Fruit fly (Drosophila melanogaster) whole organism, embryonic: Measurements from ENCODE around the gene CG8925.

Experiments used
- Ada2b ChIP-seq: fragments of 200-800 bp; sonication (Bioruptor generic); IDR thresholded peaks from 2 replicates; pipeline ENCODE4 v1.3.6; 2022; ENCODE audit warnings: missing biosample characterization, missing genetic modification characterization
- Antp ChIP-seq: fragments of 200-800 bp; sonication (Bioruptor generic); optimal IDR thresholded peaks from 3 replicates; lab custom pipeline; 2016; ENCODE audit warnings: missing biosample characterization, missing genetic modification characterization
- CG10366 ChIP-seq: fragments of 200-800 bp; sonication (Bioruptor generic); IDR thresholded peaks from 2 replicates; pipeline ENCODE4 v1.3.6; 2022; ENCODE audit warnings: missing biosample characterization, missing genetic modification characterization
- CG11696 ChIP-seq: fragments of 200-800 bp; sonication (Bioruptor generic); IDR thresholded peaks from 2 replicates; pipeline ENCODE4 v1.3.6; 2022; ENCODE audit warnings: missing biosample characterization, missing genetic modification characterization
- CG12071 ChIP-seq: fragments of 200-800 bp; sonication (Bioruptor generic); optimal IDR thresholded peaks from 3 replicates; lab custom pipeline; 2018; ENCODE audit warnings: missing biosample characterization, mild to moderate bottlenecking, missing genetic modification characterization
- CG12299 ChIP-seq: fragments of 200-800 bp; sonication (Bioruptor generic); optimal IDR thresholded peaks from 2 replicates; lab custom pipeline; 2018; ENCODE audit warnings: missing biosample characterization, mild to moderate bottlenecking, missing genetic modification characterization
- CG13287 ChIP-seq: fragments of 200-800 bp; sonication (Bioruptor generic); IDR thresholded peaks from 2 replicates; pipeline ENCODE4 v1.3.6; 2022; ENCODE audit warnings: missing biosample characterization, missing genetic modification characterization; ENCODE audit not compliant: partially characterized antibody
- CG18599 ChIP-seq: fragments of 200-800 bp; sonication (Bioruptor generic); optimal IDR thresholded peaks from 3 replicates; lab custom pipeline; 2017; ENCODE audit warnings: missing biosample characterization, missing genetic modification characterization, mild to moderate bottlenecking, moderate library complexity, missing genetic modification reagents
- CG2199 ChIP-seq: fragments of 200-800 bp; sonication (Bioruptor generic); IDR thresholded peaks from 3 replicates; pipeline ENCODE4 v1.3.6; 2022; ENCODE audit warnings: missing biosample characterization, missing genetic modification characterization
- CG2202 ChIP-seq: fragments of 200-800 bp; sonication (Bioruptor generic); optimal IDR thresholded peaks from 2 replicates; lab custom pipeline; 2018; ENCODE audit warnings: missing biosample characterization, mild to moderate bottlenecking, missing genetic modification characterization
- CG2678 ChIP-seq: fragments of 200-800 bp; sonication (Bioruptor generic); optimal IDR thresholded peaks from 3 replicates; lab custom pipeline; 2019; ENCODE audit warnings: missing biosample characterization, mild to moderate bottlenecking, missing genetic modification characterization, moderate library complexity
- CG32767 ChIP-seq: fragments of 200-800 bp; sonication (Bioruptor generic); IDR thresholded peaks from 2 replicates; pipeline ENCODE4 v1.3.6; 2022; ENCODE audit warnings: missing biosample characterization, missing genetic modification characterization
- CG34376 ChIP-seq: fragments of 200-800 bp; sonication (Bioruptor generic); optimal IDR thresholded peaks from 2 replicates; lab custom pipeline; 2018; ENCODE audit warnings: missing biosample characterization, mild to moderate bottlenecking, missing genetic modification characterization
- CG6683 ChIP-seq: fragments of 200-800 bp; sonication (Bioruptor generic); optimal IDR thresholded peaks from 2 replicates; lab custom pipeline; 2017; ENCODE audit warnings: missing biosample characterization, mild to moderate bottlenecking, missing genetic modification characterization, missing genetic modification reagents
- CG8089 ChIP-seq: fragments of 200-800 bp; sonication (Bioruptor generic); optimal IDR thresholded peaks from 3 replicates; lab custom pipeline; 2016; ENCODE audit warnings: missing biosample characterization, missing genetic modification characterization
- CG8924 ChIP-seq: fragments of 200-800 bp; optimal IDR thresholded peaks from 3 replicates; lab custom pipeline; 2019; ENCODE audit warnings: missing biosample characterization, mild to moderate bottlenecking, missing genetic modification characterization, moderate library complexity
- CG9215 ChIP-seq: fragments of 200-800 bp; sonication (Bioruptor generic); IDR thresholded peaks from 2 replicates; pipeline ENCODE4 v1.3.6; 2022; ENCODE audit warnings: missing biosample characterization, missing genetic modification characterization
- CG9609 ChIP-seq: fragments of 200-800 bp; sonication (Bioruptor generic); optimal IDR thresholded peaks from 3 replicates; lab custom pipeline; 2016; ENCODE audit warnings: missing biosample characterization, missing genetic modification characterization
- CHES-1-like ChIP-seq: fragments of 200-800 bp; sonication (Bioruptor generic); optimal IDR thresholded peaks from 2 replicates; lab custom pipeline; 2016; ENCODE audit warnings: missing biosample characterization, missing genetic modification characterization
- Camta ChIP-seq: fragments of 200-800 bp; sonication (Bioruptor generic); optimal IDR thresholded peaks from 2 replicates; lab custom pipeline; 2016; ENCODE audit warnings: missing biosample characterization, missing genetic modification characterization
- Dbx ChIP-seq: fragments of 200-800 bp; sonication (Bioruptor generic); IDR thresholded peaks from 3 replicates; pipeline ENCODE4 v1.3.6; 2022; ENCODE audit warnings: missing biosample characterization, missing genetic modification characterization
- Dp ChIP-seq: fragments of 200-800 bp; sonication (Bioruptor generic); optimal IDR thresholded peaks from 2 replicates; lab custom pipeline; 2018; ENCODE audit warnings: missing biosample characterization, mild to moderate bottlenecking, missing genetic modification characterization, moderate library complexity
- HmgD ChIP-seq: fragments of 200-800 bp; sonication (Bioruptor generic); optimal IDR thresholded peaks from 3 replicates; lab custom pipeline; 2016; ENCODE audit warnings: missing biosample characterization, missing genetic modification characterization
- Hmr ChIP-seq: fragments of 200-800 bp; sonication (Bioruptor generic); optimal IDR thresholded peaks from 3 replicates; lab custom pipeline; 2017; ENCODE audit warnings: mild to moderate bottlenecking, missing biosample characterization, missing genetic modification reagents, missing genetic modification characterization
- Lhr ChIP-seq: fragments of 200-800 bp; sonication (Bioruptor generic); optimal IDR thresholded peaks from 3 replicates; lab custom pipeline; 2017; ENCODE audit warnings: mild to moderate bottlenecking, missing biosample characterization, missing genetic modification reagents, missing genetic modification characterization
- Nf-YA ChIP-seq: fragments of 200-800 bp; sonication (Bioruptor generic); IDR thresholded peaks from 2 replicates; pipeline ENCODE4 v1.3.6; 2022; ENCODE audit warnings: missing biosample characterization, missing genetic modification characterization
- Six4 ChIP-seq: fragments of 200-800 bp; sonication (Bioruptor generic); optimal IDR thresholded peaks from 2 replicates; lab custom pipeline; 2016; ENCODE audit warnings: missing biosample characterization, missing genetic modification characterization
- Spps ChIP-seq: fragments of 200-800 bp; sonication (Bioruptor generic); optimal IDR thresholded peaks from 2 replicates; lab custom pipeline; 2018; ENCODE audit warnings: missing biosample characterization, mild to moderate bottlenecking, missing genetic modification characterization
- Sry-β ChIP-seq: fragments of 200-800 bp; sonication (Bioruptor generic); optimal IDR thresholded peaks from 2 replicates; lab custom pipeline; 2018; ENCODE audit warnings: missing biosample characterization, mild to moderate bottlenecking, missing genetic modification characterization, moderate library complexity
- Taf1 ChIP-seq: fragments of 200-800 bp; sonication (Bioruptor generic); IDR thresholded peaks from 2 replicates; pipeline ENCODE4 v1.3.6; 2022; ENCODE audit warnings: missing biosample characterization, missing genetic modification characterization
- Trl ChIP-seq, 3 experiments: fragments of >200 bp in 2 of 3; fragments of 200-800 bp in 1 of 3; sonication (Bioruptor generic) in 1 of 3; optimal IDR thresholded peaks; 2 replicates in 1 of 3; 3 replicates in 2 of 3; lab custom pipeline; 2016 to 2017; ENCODE audit warnings: missing biosample characterization in 1 of 3, missing genetic modification characterization in 1 of 3
- ci ChIP-seq: fragments of 200-800 bp; sonication (Bioruptor generic); IDR thresholded peaks from 3 replicates; pipeline ENCODE4 v1.3.6; 2022; ENCODE audit warnings: missing biosample characterization, missing genetic modification characterization
- croc ChIP-seq: fragments of 200-800 bp; sonication (Bioruptor generic); conservative IDR thresholded peaks from 3 replicates; pipeline ENCODE4 v1.3.6; 2022; ENCODE audit warnings: missing biosample characterization, missing genetic modification characterization
- crol ChIP-seq: fragments of 200-800 bp; sonication (Bioruptor generic); IDR thresholded peaks from 2 replicates; pipeline ENCODE4 v1.3.6; 2022; ENCODE audit warnings: missing biosample characterization, missing genetic modification characterization
- ems ChIP-seq: fragments of 200-800 bp; sonication (Bioruptor generic); optimal IDR thresholded peaks from 3 replicates; lab custom pipeline; 2016; ENCODE audit warnings: missing biosample characterization, missing genetic modification characterization
- eyg ChIP-seq: fragments of 200-800 bp; sonication (Bioruptor generic); optimal IDR thresholded peaks from 3 replicates; lab custom pipeline; 2016; ENCODE audit warnings: missing biosample characterization, missing genetic modification characterization
- lbe ChIP-seq: fragments of 200-800 bp; sonication (Bioruptor generic); optimal IDR thresholded peaks from 2 replicates; lab custom pipeline; 2016; ENCODE audit warnings: missing biosample characterization, mild to moderate bottlenecking, missing genetic modification characterization
- mam ChIP-seq: fragments of 200-800 bp; sonication (Bioruptor generic); optimal IDR thresholded peaks from 3 replicates; lab custom pipeline; 2016; ENCODE audit warnings: missing biosample characterization, missing genetic modification characterization
- mirr ChIP-seq: fragments of 200-800 bp; sonication (Bioruptor generic); optimal IDR thresholded peaks from 3 replicates; lab custom pipeline; 2018; ENCODE audit warnings: missing biosample characterization, mild to moderate bottlenecking, missing genetic modification characterization
- nau ChIP-seq: fragments of 200-800 bp; sonication (Bioruptor generic); optimal IDR thresholded peaks from 3 replicates; lab custom pipeline; 2017; ENCODE audit warnings: missing biosample characterization, mild to moderate bottlenecking, missing genetic modification characterization, missing genetic modification reagents
- pan ChIP-seq, 4 experiments: fragments of >200 bp in 3 of 4; fragments of 200-800 bp in 1 of 4; sonication (Bioruptor generic) in 1 of 4; optimal IDR thresholded peaks in 3 of 4; IDR thresholded peaks in 1 of 4; 2 replicates each; pipeline versions ENCODE4 v1.3.6 to Lab custom; 2017 to 2022; ENCODE audit warnings: missing biosample characterization in 2 of 4, missing genetic modification characterization in 2 of 4, mixed read lengths in 1 of 4
- pb ChIP-seq: fragments of 200-800 bp; sonication (Bioruptor generic); optimal IDR thresholded peaks from 3 replicates; lab custom pipeline; 2016; ENCODE audit warnings: missing biosample characterization, missing genetic modification characterization
- pfk ChIP-seq: fragments of 200-800 bp; sonication (Bioruptor generic); optimal IDR thresholded peaks from 2 replicates; lab custom pipeline; 2018; ENCODE audit warnings: missing biosample characterization, mild to moderate bottlenecking, missing genetic modification characterization, moderate library complexity
- prd ChIP-seq, 3 experiments: fragments of >200 bp in 2 of 3; fragments of 200-800 bp in 1 of 3; sonication (Bioruptor generic) in 1 of 3; optimal IDR thresholded peaks in 2 of 3; IDR thresholded peaks in 1 of 3; 2 replicates in 2 of 3; 3 replicates in 1 of 3; pipeline versions ENCODE4 v1.3.6 to Lab custom; 2017 to 2022; ENCODE audit warnings: missing biosample characterization in 1 of 3, missing genetic modification characterization in 1 of 3
- ranshi ChIP-seq: fragments of 200-800 bp; sonication (Bioruptor generic); IDR thresholded peaks from 2 replicates; pipeline ENCODE4 v1.3.6; 2022; ENCODE audit warnings: missing biosample characterization, missing genetic modification characterization
- sd ChIP-seq: fragments of 200-800 bp; sonication (Bioruptor generic); optimal IDR thresholded peaks from 3 replicates; lab custom pipeline; 2018; ENCODE audit warnings: missing biosample characterization, mild to moderate bottlenecking, missing genetic modification characterization, moderate library complexity
- sqz ChIP-seq: fragments of 200-800 bp; sonication (Bioruptor generic); optimal IDR thresholded peaks from 3 replicates; lab custom pipeline; 2018; ENCODE audit warnings: missing biosample characterization, mild to moderate bottlenecking, missing genetic modification characterization
- stwl ChIP-seq: fragments of 200-800 bp; sonication (Bioruptor generic); optimal IDR thresholded peaks from 3 replicates; lab custom pipeline; 2018; ENCODE audit warnings: missing biosample characterization, mild to moderate bottlenecking, missing genetic modification characterization, moderate library complexity
- zfh1 ChIP-seq: fragments of 200-800 bp; sonication (Bioruptor generic); IDR thresholded peaks from 3 replicates; pipeline ENCODE4 v1.3.6; 2022; ENCODE audit warnings: missing biosample characterization, missing genetic modification characterization

CG8925 gene

DNA sequence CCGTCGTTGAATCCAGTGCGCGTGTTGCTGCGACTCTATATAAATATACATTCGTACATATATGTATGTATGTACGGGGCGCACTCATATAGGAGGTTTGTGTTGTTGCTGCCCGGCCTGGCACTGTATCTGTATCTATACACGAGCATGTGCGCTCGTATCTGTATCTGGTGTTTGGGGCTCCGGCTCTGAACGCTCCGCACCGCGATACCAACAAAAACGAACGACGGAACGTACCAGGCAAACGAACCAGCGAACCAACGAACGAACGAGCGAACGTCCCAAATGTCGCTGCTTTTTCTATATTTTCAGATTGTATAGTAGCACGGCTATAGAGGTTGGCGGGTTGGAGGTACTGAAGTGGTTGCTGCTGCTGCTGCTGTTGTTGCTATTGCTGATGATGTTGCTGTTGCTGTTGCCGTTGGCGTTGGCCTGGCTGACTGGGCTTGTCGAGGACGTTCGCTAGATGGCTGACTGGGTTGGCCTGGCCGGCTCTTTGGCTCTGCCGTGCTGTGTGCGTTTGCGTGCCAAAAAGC lies 35.4 kb downstream of the CG8925 start (continued):
- peak; percentile 37 for TF ChIP-seq pfk (GFP tag; lab: Kevin White, UChicago)
- TF ChIP-seq ems (GFP tag; lab: Kevin White, UChicago): no peak
- TF ChIP-seq sqz (GFP tag; lab: Kevin White, UChicago): no peak
- no peak for TF ChIP-seq croc (GFP tag; lab: Robert Waterston, UW)
- TF ChIP-seq ranshi (GFP tag; lab: Robert Waterston, UW): no peak
- peak in 1 of 2 experiments; percentile 11 for TF ChIP-seq Trl (optimal IDR thresholded peaks at IDR 0.05; lab: Kevin White, UChicago)
- TF ChIP-seq Trl (GFP tag; optimal IDR thresholded peaks at IDR 0.05; lab: Kevin White, UChicago): no peak
- no peak for TF ChIP-seq stwl (tag; lab: Kevin White, UChicago)
- TF ChIP-seq Hmr: peak; percentile 24
- TF ChIP-seq pb: no peak
- TF ChIP-seq Nf-YA: no peak
- peak; percentile 45 for TF ChIP-seq CG12071 (GFP tag; lab: Kevin White, UChicago)
- TF ChIP-seq prd (optimal IDR thresholded peaks at IDR 0.05; lab: Kevin White, UChicago): no peak
- no peak for TF ChIP-seq prd (GFP tag; IDR thresholded peaks at IDR 0.05; lab: Robert Waterston, UW)
- TF ChIP-seq CG32767 (GFP tag; lab: Robert Waterston, UW): peak; percentile 93
- 0 out of 2 replicates have a peak, but pooled peaks have one; percentile 8 for TF ChIP-seq CG10366 (GFP tag; lab: Robert Waterston, UW)
- TF ChIP-seq CG13287 (GFP tag; lab: Robert Waterston, UW): peak; percentile 64
- TF ChIP-seq eyg (GFP tag; lab: Kevin White, UChicago): no peak
- no peak for TF ChIP-seq CHES-1-like (GFP tag; lab: Kevin White, UChicago)
- TF ChIP-seq CG9215 (GFP tag; lab: Robert Waterston, UW): no peak
- TF ChIP-seq ci (GFP tag; lab: Robert Waterston, UW): peak; percentile 73; the same call in 1 of the 3 replicates
- TF ChIP-seq CG8924: peak; percentile 24
- peak; percentile 65 for TF ChIP-seq lbe (GFP tag; lab: Kevin White, UChicago)
- peak; percentile 20; the same call in 1 of the 2 replicates for TF ChIP-seq CG11696 (GFP tag; lab: Robert Waterston, UW)
- no peak for TF ChIP-seq Antp (GFP tag; lab: Kevin White, UChicago)
- peak; percentile 87 for TF ChIP-seq crol (GFP tag; lab: Robert Waterston, UW)
- no peak for TF ChIP-seq CG8089 (GFP tag; lab: Kevin White, UChicago)
- no peak for TF ChIP-seq HmgD
- TF ChIP-seq Ada2b (GFP tag; lab: Robert Waterston, UW): no peak
- TF ChIP-seq pan (optimal IDR thresholded peaks at IDR 0.05; lab: Kevin White, UChicago): no peak
- no peak for TF ChIP-seq pan (GFP tag; optimal IDR thresholded peaks at IDR 0.05 in 1 of 2, IDR thresholded peaks at IDR 0.05 in 1 of 2)
- no peak for TF ChIP-seq mam (GFP tag; lab: Kevin White, UChicago)
- TF ChIP-seq Dp: no peak
- no peak for TF ChIP-seq Sry-β (GFP tag; lab: Kevin White, UChicago)
- peak; percentile 80 for TF ChIP-seq mirr
- TF ChIP-seq nau (GFP tag; lab: Kevin White, UChicago): peak; percentile 16
- peak; percentile 37; the same call in 1 of the 3 replicates for TF ChIP-seq Dbx (GFP tag; lab: Robert Waterston, UW)
- TF ChIP-seq Lhr: no peak
- 0 out of 2 replicates have a peak, but pooled peaks have one; percentile 16 for TF ChIP-seq Taf1
- TF ChIP-seq zfh1 (GFP tag; lab: Robert Waterston, UW): peak; percentile 51; the same call in 2 of the 3 replicates
- peak; percentile 86 for TF ChIP-seq CG34376 (GFP tag; lab: Kevin White, UChicago)
- TF ChIP-seq CG6683 (GFP tag; lab: Kevin White, UChicago): no peak
- peak; percentile 8 for TF ChIP-seq CG2678 (tag; lab: Kevin White, UChicago)
- TF ChIP-seq CG9609 (GFP tag; lab: Kevin White, UChicago): peak; percentile 6
- no peak for TF ChIP-seq Six4 (GFP tag; lab: Kevin White, UChicago)
- no peak for TF ChIP-seq Spps (tag; lab: Kevin White, UChicago)
- TF ChIP-seq Camta (GFP tag; lab: Kevin White, UChicago): no peak
- TF ChIP-seq CG2199: peak; percentile 94
- peak; percentile 72 for TF ChIP-seq CG18599 (GFP tag; lab: Kevin White, UChicago)
- TF ChIP-seq CG12299: no peak
- TF ChIP-seq sd (tag; lab: Kevin White, UChicago): peak; percentile 71
- TF ChIP-seq CG2202: no peak
